Worm (Caenorhabditis elegans): Measurements from ENCODE around the gene Y36E3A.2.

DNA sequence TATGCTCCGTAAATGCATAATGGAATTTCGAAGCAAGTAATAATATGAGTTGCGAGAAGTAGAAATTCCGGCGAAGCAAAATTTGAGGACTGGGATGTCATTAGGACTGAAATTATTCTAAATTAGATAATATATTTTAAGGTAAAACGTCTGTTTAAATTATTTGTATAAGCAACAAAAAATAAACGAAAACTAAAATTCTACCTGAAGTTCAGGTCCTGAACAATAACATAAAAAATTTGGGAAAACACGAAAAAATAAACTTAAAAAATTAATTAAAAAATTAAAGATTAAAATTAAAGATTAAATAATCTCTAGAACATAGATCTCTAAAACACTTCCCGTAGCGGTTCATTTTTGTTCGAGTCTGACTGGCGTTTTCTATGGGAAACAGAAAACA lies 46.0 kb upstream of the Y36E3A.2 start, which contains the start of gene srh-251:
- no peak for TF ChIP-seq R02D3.7 (tag; optimal IDR thresholded peaks at IDR 0.05)
- no peak for TF ChIP-seq ama-1 (optimal IDR thresholded peaks at IDR 0.05)
- no peak for TF ChIP-seq nhr-11 (tag; optimal IDR thresholded peaks at IDR 0.05)
- TF ChIP-seq unc-39 (tag; optimal IDR thresholded peaks at IDR 0.05): no peak
- no peak for TF ChIP-seq unc-62 (GFP tag; optimal IDR thresholded peaks at IDR 0.05)
- no peak for TF ChIP-seq mbf-1 (tag; optimal IDR thresholded peaks at IDR 0.05)
- no peak for TF ChIP-seq lsy-2 (tag; optimal IDR thresholded peaks at IDR 0.05)
- TF ChIP-seq ceh-82 (tag; optimal IDR thresholded peaks at IDR 0.05): no peak

Measured in whole organism, L2 larva.